Worm (Caenorhabditis elegans): Measurements from ENCODE around the gene C17C3.24.

DNA sequence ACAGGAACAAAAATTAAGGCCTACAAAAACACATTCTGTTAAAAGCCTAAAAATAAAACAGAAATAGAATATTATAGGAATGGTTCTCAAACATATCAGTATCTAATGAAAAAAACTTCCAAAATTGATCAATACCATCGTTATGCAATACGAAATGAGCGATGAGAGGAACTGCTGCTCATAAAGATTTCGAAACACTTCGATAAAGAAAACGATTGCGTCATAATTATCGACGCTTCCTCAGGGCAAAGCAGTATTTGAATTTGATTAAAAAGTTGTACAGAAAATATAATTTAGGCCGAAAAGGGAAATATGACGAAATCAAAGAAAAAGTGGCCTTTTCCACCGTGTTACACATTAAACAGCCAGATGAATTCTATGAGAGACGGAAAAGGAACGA lies 23.5 kb downstream of the C17C3.24 start:
- TF ChIP-seq nhr-25 (tag; optimal IDR thresholded peaks at IDR 0.05) (no peak), lsy-12 (tag; optimal IDR thresholded peaks at IDR 0.05) (no peak), ama-1 (optimal IDR thresholded peaks at IDR 0.05) (no peak), nhr-11 (tag; optimal IDR thresholded peaks at IDR 0.05) (no peak), ceh-82 (tag; optimal IDR thresholded peaks at IDR 0.05) (no peak), nhr-23 (tag; optimal IDR thresholded peaks at IDR 0.05) (no peak), snpc-4 (tag; optimal IDR thresholded peaks at IDR 0.05) (no peak), nhr-237 (tag; optimal IDR thresholded peaks at IDR 0.05) (no peak), tbx-2 (tag; optimal IDR thresholded peaks at IDR 0.05) (no peak)
